Worm (Caenorhabditis elegans): ENCODE results near the gene C02B4.3.

Gene C02B4.3

ce11 chrX:12645846-12646245 lies 13.8 kb downstream of the C02B4.3 start:
- TF ChIP-seq ceh-18 (tag; optimal IDR thresholded peaks at IDR 0.05) (no peak), elt-2 (tag; optimal IDR thresholded peaks at IDR 0.05) (no peak), dmd-4 (tag; optimal IDR thresholded peaks at IDR 0.05; ENCODE audit: borderline replicate concordance) (no peak), rnt-1 (tag; optimal IDR thresholded peaks at IDR 0.05) (no peak), ceh-34 (tag; optimal IDR thresholded peaks at IDR 0.05) (no peak), ceh-9 (tag; optimal IDR thresholded peaks at IDR 0.05) (no peak), nhr-11 (tag; optimal IDR thresholded peaks at IDR 0.05) (no peak), odd-2 (tag; optimal IDR thresholded peaks at IDR 0.05) (no peak), sdc-2 (tag; optimal IDR thresholded peaks at IDR 0.05) (no peak), lin-11 (tag; optimal IDR thresholded peaks at IDR 0.05) (no peak), fkh-6 (tag; optimal IDR thresholded peaks at IDR 0.05) (no peak), hlh-8 (tag; optimal IDR thresholded peaks at IDR 0.05) (no peak), gmeb-2 (tag; optimal IDR thresholded peaks at IDR 0.05) (no peak), ztf-16 (tag; optimal IDR thresholded peaks at IDR 0.05) (no peak)

ce11 chrX:12642952-12643351 lies 16.7 kb downstream of the C02B4.3 start:
- TF ChIP-seq F13H6.1 (tag; optimal IDR thresholded peaks at IDR 0.05) (no peak), ceh-2 (tag; optimal IDR thresholded peaks at IDR 0.05) (no peak), ceh-24 (tag; optimal IDR thresholded peaks at IDR 0.05) (no peak), dve-1 (tag; optimal IDR thresholded peaks at IDR 0.05) (no peak), sox-2 (GFP tag; IDR thresholded peaks at IDR 0.05) (no peak), madf-2 (tag; optimal IDR thresholded peaks at IDR 0.05) (no peak), ceh-14 (tag; optimal IDR thresholded peaks at IDR 0.05) (no peak), ceh-22 (tag; optimal IDR thresholded peaks at IDR 0.05) (no peak), pha-4 (tag; optimal IDR thresholded peaks at IDR 0.05) (no peak), ceh-48 (tag; optimal IDR thresholded peaks at IDR 0.05) (no peak), dmd-4 (tag; optimal IDR thresholded peaks at IDR 0.05; ENCODE audit: borderline replicate concordance) (no peak), fax-1 (tag; optimal IDR thresholded peaks at IDR 0.05) (no peak), nfya-1 (tag; optimal IDR thresholded peaks at IDR 0.05) (no peak), ahr-1 (tag; optimal IDR thresholded peaks at IDR 0.05) (no peak), unc-86 (tag; optimal IDR thresholded peaks at IDR 0.05) (no peak), ttx-3 (tag; optimal IDR thresholded peaks at IDR 0.05) (no peak), syd-9 (tag; optimal IDR thresholded peaks at IDR 0.05) (no peak), fkh-6 (tag; optimal IDR thresholded peaks at IDR 0.05) (no peak)

- no peak for TF ChIP-seq hlh-15 (tag; optimal IDR thresholded peaks at IDR 0.05)
- no peak for TF ChIP-seq ceh-14 (tag; optimal IDR thresholded peaks at IDR 0.05)
- TF ChIP-seq unc-3 (GFP tag; conservative IDR thresholded peaks at IDR 0.05), result no peak
- no peak for TF ChIP-seq unc-3 (tag; optimal IDR thresholded peaks at IDR 0.05)
- TF ChIP-seq fax-1 (tag; optimal IDR thresholded peaks at IDR 0.05), result no peak
- TF ChIP-seq ceh-19 (GFP tag; optimal IDR thresholded peaks at IDR 0.05), result no peak
- TF ChIP-seq nhr-11 (tag; optimal IDR thresholded peaks at IDR 0.05), result no peak
- no peak for TF ChIP-seq unc-86 (tag; optimal IDR thresholded peaks at IDR 0.05)
- no peak for TF ChIP-seq ceh-48 (tag; optimal IDR thresholded peaks at IDR 0.05)
- TF ChIP-seq pax-1 (tag; optimal IDR thresholded peaks at IDR 0.05), result no peak
- TF ChIP-seq dve-1 (tag; optimal IDR thresholded peaks at IDR 0.05), result no peak
- TF ChIP-seq lim-6 (tag; optimal IDR thresholded peaks at IDR 0.05), result no peak
- TF ChIP-seq ceh-24 (tag; optimal IDR thresholded peaks at IDR 0.05), result no peak
- no peak for TF ChIP-seq ceh-22 (tag; optimal IDR thresholded peaks at IDR 0.05)
These were observed 18.7 kb downstream of the C02B4.3 start for ce11 chrX:12640961-12641360.

- TF ChIP-seq fax-1 (tag; optimal IDR thresholded peaks at IDR 0.05) (no peak), npax-4 (tag; optimal IDR thresholded peaks at IDR 0.05) (no peak), zip-5 (tag; optimal IDR thresholded peaks at IDR 0.05) (no peak), che-1 (tag; optimal IDR thresholded peaks at IDR 0.05) (no peak), C08G9.2 (tag; optimal IDR thresholded peaks at IDR 0.05) (no peak), syd-9 (tag; optimal IDR thresholded peaks at IDR 0.05) (no peak), sdc-2 (tag; optimal IDR thresholded peaks at IDR 0.05) (no peak), ahr-1 (tag; optimal IDR thresholded peaks at IDR 0.05) (no peak), hlh-8 (tag; optimal IDR thresholded peaks at IDR 0.05) (no peak)
These were observed 19.2 kb downstream of the C02B4.3 start, which contains the start of gene R09A8.5 for ce11 chrX:12640459-12640858. Gene R09A8.5 (minus strand): TSS chrX:12640559.

Data from whole organism, late embryonic.